Worm (Caenorhabditis elegans) whole organism, L1 larva: ENCODE results near the gene F56A8.8.

ENCODE experiments used
- F16B12.6 ChIP-seq: fragments of 150-350 bp; optimal IDR thresholded peaks from 2 replicates; lab custom pipeline; 2014; ENCODE audit warnings: missing biosample characterization, missing genetic modification characterization
- blmp-1 ChIP-seq: fragments of 150-350 bp; optimal IDR thresholded peaks from 2 replicates; lab custom pipeline; 2014; ENCODE audit warnings: missing biosample characterization, missing genetic modification characterization
- ceh-82 ChIP-seq, 3 experiments: fragments of 150-350 bp in 1 of 3; sonication (generic microtip) in 2 of 3; optimal IDR thresholded peaks; 2 replicates each; lab custom pipeline; 2014 to 2017; ENCODE audit warnings: missing biosample characterization in 3 of 3, missing genetic modification characterization in 3 of 3
- ceh-88 ChIP-seq: fragments of 200-800 bp; sonication (Bioruptor generic); IDR thresholded peaks from 2 replicates; pipeline ENCODE4 v1.3.6; 2022; ENCODE audit warnings: missing genetic modification characterization, missing compliant biosample characterization
- dpl-1 ChIP-seq, 3 experiments: fragments of 150-350 bp in 2 of 3; sonication (generic microtip) in 1 of 3; optimal IDR thresholded peaks; 2 replicates each; lab custom pipeline; 2014 to 2017; ENCODE audit warnings: missing biosample characterization in 3 of 3, missing genetic modification characterization in 3 of 3, missing genetic modification reagents in 3 of 3
- dsc-1 ChIP-seq: sonication (generic microtip); optimal IDR thresholded peaks from 2 replicates; lab custom pipeline; 2016; ENCODE audit warnings: mild to moderate bottlenecking, missing genetic modification characterization, missing compliant biosample characterization
- efl-1 ChIP-seq, 4 experiments: fragments of 150-350 bp; optimal IDR thresholded peaks in 3 of 4; peaks in 1 of 4; 1 replicate in 1 of 4; 2 replicates in 3 of 4; lab custom pipeline; 2014; ENCODE audit warnings: missing biosample characterization in 2 of 4, missing genetic modification characterization in 2 of 4, missing genetic modification reagents in 2 of 4
- efl-3 ChIP-seq: fragments of 200-800 bp; sonication (Bioruptor generic); optimal IDR thresholded peaks from 2 replicates; lab custom pipeline; 2018; ENCODE audit warnings: mild to moderate bottlenecking, missing genetic modification characterization, missing compliant biosample characterization
- egl-13 ChIP-seq: sonication (generic microtip); optimal IDR thresholded peaks from 2 replicates; lab custom pipeline; 2016; ENCODE audit warnings: missing genotype, missing genetic modification reagents, missing genetic modification characterization, missing compliant biosample characterization
- elt-3 ChIP-seq, 6 experiments: fragments of 150-350 bp in 1 of 6; sonication (generic microtip); optimal IDR thresholded peaks; 2 replicates each; lab custom pipeline; 2017 to 2018; ENCODE audit warnings: missing biosample characterization in 6 of 6, missing genetic modification characterization in 6 of 6, inconsistent platforms in 1 of 6
- fkh-8 ChIP-seq: sonication (generic microtip); optimal IDR thresholded peaks from 2 replicates; lab custom pipeline; 2016; ENCODE audit warnings: mild to moderate bottlenecking, missing genetic modification characterization, missing compliant biosample characterization
- fos-1 ChIP-seq: fragments of 150-350 bp; optimal IDR thresholded peaks from 2 replicates; lab custom pipeline; 2014; ENCODE audit warnings: missing biosample characterization, missing genetic modification characterization
- grh-1 ChIP-seq: fragments of 200-800 bp; sonication (Bioruptor generic); IDR thresholded peaks from 2 replicates; pipeline ENCODE4 v1.3.6; 2022; ENCODE audit warnings: missing genetic modification reagents, missing genetic modification characterization, missing compliant biosample characterization
- irx-1 ChIP-seq: sonication (generic microtip); optimal IDR thresholded peaks from 2 replicates; lab custom pipeline; 2016; ENCODE audit warnings: missing genetic modification characterization, missing compliant biosample characterization
- isw-1 ChIP-seq: fragments of 200-800 bp; sonication (Bioruptor generic); IDR thresholded peaks from 2 replicates; pipeline ENCODE4 v1.3.6; 2022; ENCODE audit warnings: missing genetic modification characterization, missing compliant biosample characterization
- lin-14 ChIP-seq: fragments of 200-800 bp; sonication (Bioruptor generic); optimal IDR thresholded peaks from 2 replicates; lab custom pipeline; 2018; ENCODE audit warnings: mild to moderate bottlenecking, missing genetic modification characterization, moderate library complexity, missing compliant biosample characterization
- lin-15B ChIP-seq: fragments of 150-350 bp; sonication (generic microtip); optimal IDR thresholded peaks from 3 replicates; lab custom pipeline; 2014; ENCODE audit warnings: missing biosample characterization, missing genetic modification characterization
- lin-35 ChIP-seq, 2 experiments: fragments of 150-350 bp; optimal IDR thresholded peaks; 2 replicates each; lab custom pipeline; 2014; ENCODE audit warnings: missing biosample characterization in 2 of 2, missing genetic modification characterization in 2 of 2, missing genetic modification reagents in 2 of 2
- lsy-2 ChIP-seq, 2 experiments: fragments of 150-350 bp; optimal IDR thresholded peaks; 2 replicates each; lab custom pipeline; 2014; ENCODE audit warnings: missing biosample characterization in 2 of 2, missing genetic modification characterization in 2 of 2
- mab-9 ChIP-seq: fragments of 200-800 bp; sonication (Bioruptor generic); IDR thresholded peaks from 2 replicates; pipeline ENCODE4 v1.3.6; 2022; ENCODE audit warnings: missing genetic modification reagents, missing genetic modification characterization, missing compliant biosample characterization
- mdl-1 ChIP-seq, 2 experiments: fragments of 150-350 bp; optimal IDR thresholded peaks; 2 replicates each; lab custom pipeline; 2014 to 2017; ENCODE audit warnings: missing biosample characterization in 2 of 2, missing genetic modification characterization in 2 of 2, inconsistent platforms in 1 of 2
- mep-1 ChIP-seq: fragments of 150-350 bp; optimal IDR thresholded peaks from 2 replicates; lab custom pipeline; 2014; ENCODE audit warnings: missing biosample characterization, missing genetic modification characterization
- nhr-19 ChIP-seq: fragments of 200-800 bp; sonication (Bioruptor generic); conservative IDR thresholded peaks from 2 replicates; pipeline ENCODE4 v1.3.6; 2022; ENCODE audit warnings: missing genetic modification characterization, missing compliant biosample characterization
- nhr-20 ChIP-seq: sonication (generic microtip); optimal IDR thresholded peaks from 2 replicates; lab custom pipeline; 2016; ENCODE audit warnings: mild to moderate bottlenecking, missing genetic modification characterization, missing compliant biosample characterization
- nhr-237 ChIP-seq: fragments of 150-350 bp; optimal IDR thresholded peaks from 2 replicates; lab custom pipeline; 2014; ENCODE audit warnings: missing biosample characterization, missing genetic modification characterization
- nhr-47 ChIP-seq: sonication (generic microtip); optimal IDR thresholded peaks from 2 replicates; lab custom pipeline; 2016; ENCODE audit warnings: mild to moderate bottlenecking, missing genetic modification characterization, moderate library complexity, missing compliant biosample characterization
- nhr-71 ChIP-seq: sonication (generic microtip); optimal IDR thresholded peaks from 2 replicates; lab custom pipeline; 2016; ENCODE audit warnings: mild to moderate bottlenecking, missing genetic modification characterization, moderate library complexity, missing compliant biosample characterization
- nhr-85 ChIP-seq: sonication (generic microtip); peaks from one replicate; lab custom pipeline; 2016; ENCODE audit warnings: missing genetic modification characterization, inconsistent platforms, missing compliant biosample characterization
- nhr-90 ChIP-seq: sonication (generic microtip); optimal IDR thresholded peaks from 2 replicates; lab custom pipeline; 2016; ENCODE audit warnings: mild to moderate bottlenecking, missing genetic modification characterization, missing compliant biosample characterization; ENCODE audit not compliant: poor library complexity
- rnt-1 ChIP-seq: sonication (generic microtip); optimal IDR thresholded peaks from 2 replicates; lab custom pipeline; 2016; ENCODE audit warnings: mild to moderate bottlenecking, missing genetic modification characterization, moderate library complexity, missing compliant biosample characterization
- skn-1 ChIP-seq: fragments of 150-350 bp; optimal IDR thresholded peaks from 2 replicates; lab custom pipeline; 2014; ENCODE audit warnings: missing biosample characterization, missing genetic modification characterization
- snpc-4 ChIP-seq: fragments of 150-350 bp; optimal IDR thresholded peaks from 2 replicates; lab custom pipeline; 2014; ENCODE audit warnings: missing biosample characterization, missing genetic modification characterization
- snu-23 ChIP-seq: sonication (generic microtip); optimal IDR thresholded peaks from 2 replicates; lab custom pipeline; 2016; ENCODE audit warnings: missing genetic modification characterization, missing compliant biosample characterization
- sox-4 ChIP-seq: sonication (generic microtip); optimal IDR thresholded peaks from 2 replicates; lab custom pipeline; 2016; ENCODE audit warnings: missing genetic modification characterization, missing compliant biosample characterization
- swsn-7 ChIP-seq: sonication (generic microtip); optimal IDR thresholded peaks from 2 replicates; lab custom pipeline; 2016; ENCODE audit warnings: missing genetic modification characterization, missing compliant biosample characterization
- tbx-2 ChIP-seq: sonication (generic microtip); optimal IDR thresholded peaks from 2 replicates; lab custom pipeline; 2016; ENCODE audit warnings: missing genetic modification characterization, missing compliant biosample characterization
- unc-130 ChIP-seq: fragments of 150-350 bp; optimal IDR thresholded peaks from 2 replicates; lab custom pipeline; 2017; ENCODE audit warnings: missing biosample characterization, missing genetic modification characterization, inconsistent platforms
- unc-86 ChIP-seq: sonication (generic microtip); optimal IDR thresholded peaks from 2 replicates; lab custom pipeline; 2016; ENCODE audit warnings: missing genetic modification characterization, missing compliant biosample characterization
- unc-98 ChIP-seq: fragments of 200-800 bp; sonication (Bioruptor generic); IDR thresholded peaks from 2 replicates; pipeline ENCODE4 v1.3.6; 2022; ENCODE audit warnings: missing genetic modification characterization, missing compliant biosample characterization
- xbp-1 ChIP-seq: sonication (generic microtip); optimal IDR thresholded peaks from 2 replicates; lab custom pipeline; 2016; ENCODE audit warnings: missing genetic modification characterization, missing compliant biosample characterization
- zip-4 ChIP-seq: fragments of 200-800 bp; sonication (Bioruptor generic); optimal IDR thresholded peaks from 2 replicates; lab custom pipeline; 2018; ENCODE audit warnings: mild to moderate bottlenecking, missing genetic modification characterization, moderate library complexity, missing compliant biosample characterization
- ztf-11 ChIP-seq, 2 experiments: sonication (generic microtip); optimal IDR thresholded peaks; 2 replicates each; lab custom pipeline; 2016 to 2017; ENCODE audit warnings: missing genetic modification characterization in 2 of 2, missing biosample characterization in 1 of 2, missing compliant biosample characterization in 1 of 2
- ztf-4 ChIP-seq: fragments of 150-350 bp; optimal IDR thresholded peaks from 2 replicates; lab custom pipeline; 2014; ENCODE audit warnings: missing biosample characterization, missing genetic modification characterization

F56A8.8 gene

DNA sequence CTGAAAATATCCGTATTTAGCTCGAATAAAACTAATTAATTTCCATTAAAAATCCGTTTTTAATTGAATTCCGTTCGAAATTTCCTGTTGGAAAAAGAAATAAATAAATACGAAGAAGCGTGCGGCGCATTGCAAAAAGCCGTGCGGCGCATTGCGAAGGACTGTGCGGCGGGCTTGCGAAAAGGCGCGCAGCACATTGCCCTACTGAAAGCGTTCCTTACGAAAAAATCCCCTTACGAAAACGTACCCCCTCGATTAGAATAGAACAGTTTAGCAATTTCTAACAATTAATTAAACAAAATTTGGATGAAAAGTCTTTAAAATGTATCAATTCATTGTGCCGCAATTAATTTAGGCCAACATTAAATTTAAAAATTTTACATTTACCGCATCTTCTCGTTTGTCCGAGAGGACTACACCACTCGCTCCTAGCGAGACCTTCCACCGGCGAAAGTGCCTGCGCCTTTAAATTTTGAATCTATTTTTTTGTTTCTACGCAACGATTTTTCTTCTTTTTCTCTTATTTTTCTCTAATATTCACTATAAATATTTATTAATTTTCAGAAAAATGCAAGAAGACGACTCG is 10.9 kb downstream of the F56A8.8 start, which contains the start of gene npp-18:
Gene npp-18 (plus strand): TSS at position 565 of the 586 bp plus-strand sequence.
- TF ChIP-seq tbx-2 (tag; lab: Kevin White, UChicago) (peak; percentile 69), lin-14 (GFP tag; lab: Kevin White, UChicago) (peak; percentile 64), ceh-88 (peak; percentile 81), fos-1 (tag; lab: Kevin White, UChicago) (peak; percentile 23), nhr-237 (tag; lab: Kevin White, UChicago) (peak; percentile 28), mab-9 (GFP tag; lab: Robert Waterston, UW) (0 out of 2 replicates have a peak, but pooled peaks have one; percentile 55), sox-4 (tag; lab: Kevin White, UChicago) (peak; percentile 53), ztf-11 (tag; optimal IDR thresholded peaks at IDR 0.05; lab: Kevin White, UChicago) (peak in 1 of 2 experiments; percentile 34), irx-1 (tag; lab: Kevin White, UChicago) (peak; percentile 72), dsc-1 (tag; lab: Kevin White, UChicago) (peak; percentile 70), lin-35 (GFP tag; optimal IDR thresholded peaks at IDR 0.05; lab: Kevin White, UChicago) (peak; percentile 86 to 89), zip-4 (GFP tag; lab: Kevin White, UChicago) (peak; percentile 32), isw-1 (GFP tag; lab: Robert Waterston, UW) (peak; percentile 76), egl-13 (tag; lab: Kevin White, UChicago) (peak; percentile 51), dpl-1 (GFP tag; optimal IDR thresholded peaks at IDR 0.05; lab: Kevin White, UChicago) (peak; percentile 77 to 89 (median 85)), nhr-19 (peak; percentile 84), skn-1 (peak; percentile 52), swsn-7 (tag; lab: Kevin White, UChicago) (peak; percentile 72), mep-1 (tag; lab: Kevin White, UChicago) (peak; percentile 72), lsy-2 (tag; optimal IDR thresholded peaks at IDR 0.05; lab: Kevin White, UChicago) (peak; percentile 81 to 82), grh-1 (GFP tag; lab: Robert Waterston, UW) (peak; percentile 73), elt-3 (tag; optimal IDR thresholded peaks at IDR 0.05; lab: Kevin White, UChicago) (peak in 1 of 6 experiments; percentile 29), unc-86 (peak; percentile 63), ztf-4 (tag; lab: Kevin White, UChicago) (peak; percentile 26), nhr-90 (tag; lab: Kevin White, UChicago) (peak; percentile 65), nhr-20 (peak; percentile 68), snu-23 (GFP tag; lab: Kevin White, UChicago) (peak; percentile 82), blmp-1 (tag; lab: Kevin White, UChicago) (peak; percentile 33), unc-98 (GFP tag; lab: Robert Waterston, UW) (peak; percentile 41; the same call in 1 of the 2 replicates), unc-130 (tag; lab: Kevin White, UChicago) (peak; percentile 70), xbp-1 (peak; percentile 73), nhr-47 (peak; percentile 84), efl-1 (optimal IDR thresholded peaks at IDR 0.05; lab: Kevin White, UChicago) (peak; percentile 74 to 87), efl-1 (GFP tag; optimal IDR thresholded peaks at IDR 0.05 in 1 of 2; lab: Kevin White, UChicago) (peak; percentile 87 to 98), nhr-85 (tag; lab: Kevin White, UChicago) (peak; percentile 91), lin-15B (tag; lab: Kevin White, UChicago) (peak; percentile 80), mdl-1 (tag; optimal IDR thresholded peaks at IDR 0.05; lab: Kevin White, UChicago) (peak in 1 of 2 experiments; percentile 28), nhr-71 (tag; lab: Kevin White, UChicago) (peak; percentile 81), ceh-82 (tag; optimal IDR thresholded peaks at IDR 0.05; lab: Kevin White, UChicago) (peak; percentile 52 to 78 (median 67)), efl-3 (GFP tag; lab: Kevin White, UChicago) (peak; percentile 5), F16B12.6 (tag; lab: Kevin White, UChicago) (peak; percentile 22), rnt-1 (tag; lab: Kevin White, UChicago) (peak; percentile 77), snpc-4 (tag; lab: Kevin White, UChicago) (peak; percentile 38), fkh-8 (tag; lab: Kevin White, UChicago) (peak; percentile 53)
